Worm (Caenorhabditis elegans) whole organism, young adult: ENCODE measurements around the gene Y110A2AL.1.

ENCODE experiments used
- B0019.2 ChIP-seq: fragments of 200-800 bp; sonication (Bioruptor generic); conservative IDR thresholded peaks from 2 replicates; pipeline ENCODE4 v1.3.6; 2022; ENCODE audit warnings: missing genetic modification reagents, missing genetic modification characterization, missing compliant biosample characterization
- Y79H2A.3 ChIP-seq: fragments of 200-800 bp; sonication (Bioruptor generic); conservative IDR thresholded peaks from 2 replicates; pipeline ENCODE4 v1.3.6; 2022; ENCODE audit warnings: missing genetic modification reagents, missing genetic modification characterization, missing compliant biosample characterization
- akir-1 ChIP-seq: fragments of 200-800 bp; sonication (Bioruptor generic); optimal IDR thresholded peaks from 2 replicates; lab custom pipeline; 2018; ENCODE audit warnings: mild to moderate bottlenecking, missing genetic modification characterization, moderate library complexity, missing compliant biosample characterization
- ama-1 ChIP-seq, 3 experiments: fragments of 150-350 bp in 1 of 3; sonication (generic microtip) in 2 of 3; optimal IDR thresholded peaks; 2 replicates each; lab custom pipeline; 2014 to 2018; ENCODE audit warnings: missing biosample characterization in 2 of 3, missing genetic modification characterization in 2 of 3, missing genetic modification reagents in 2 of 3
- bed-1 ChIP-seq: fragments of 200-800 bp; sonication (Bioruptor generic); IDR thresholded peaks from 2 replicates; pipeline ENCODE4 v1.3.6; 2022; ENCODE audit warnings: missing genetic modification reagents, missing genetic modification characterization, missing compliant biosample characterization
- mel-28 ChIP-seq: sonication (generic microtip); optimal IDR thresholded peaks from 2 replicates; lab custom pipeline; 2016; ENCODE audit warnings: borderline replicate concordance, mild to moderate bottlenecking, missing genetic modification characterization, missing compliant biosample characterization
- nhr-120 ChIP-seq: fragments of 200-800 bp; sonication (Bioruptor generic); IDR thresholded peaks from 2 replicates; pipeline ENCODE4 v1.3.6; 2022; ENCODE audit warnings: missing genetic modification characterization, missing compliant biosample characterization
- unc-62 ChIP-seq: fragments of 150-350 bp; optimal IDR thresholded peaks from 2 replicates; lab custom pipeline; 2014; ENCODE audit warnings: missing biosample characterization, missing genetic modification reagents, missing genetic modification characterization
- zim-3 ChIP-seq: sonication (generic microtip); optimal IDR thresholded peaks from 2 replicates; lab custom pipeline; 2017; ENCODE audit warnings: mild to moderate bottlenecking, missing genetic modification characterization, moderate library complexity, missing compliant biosample characterization

DNA sequence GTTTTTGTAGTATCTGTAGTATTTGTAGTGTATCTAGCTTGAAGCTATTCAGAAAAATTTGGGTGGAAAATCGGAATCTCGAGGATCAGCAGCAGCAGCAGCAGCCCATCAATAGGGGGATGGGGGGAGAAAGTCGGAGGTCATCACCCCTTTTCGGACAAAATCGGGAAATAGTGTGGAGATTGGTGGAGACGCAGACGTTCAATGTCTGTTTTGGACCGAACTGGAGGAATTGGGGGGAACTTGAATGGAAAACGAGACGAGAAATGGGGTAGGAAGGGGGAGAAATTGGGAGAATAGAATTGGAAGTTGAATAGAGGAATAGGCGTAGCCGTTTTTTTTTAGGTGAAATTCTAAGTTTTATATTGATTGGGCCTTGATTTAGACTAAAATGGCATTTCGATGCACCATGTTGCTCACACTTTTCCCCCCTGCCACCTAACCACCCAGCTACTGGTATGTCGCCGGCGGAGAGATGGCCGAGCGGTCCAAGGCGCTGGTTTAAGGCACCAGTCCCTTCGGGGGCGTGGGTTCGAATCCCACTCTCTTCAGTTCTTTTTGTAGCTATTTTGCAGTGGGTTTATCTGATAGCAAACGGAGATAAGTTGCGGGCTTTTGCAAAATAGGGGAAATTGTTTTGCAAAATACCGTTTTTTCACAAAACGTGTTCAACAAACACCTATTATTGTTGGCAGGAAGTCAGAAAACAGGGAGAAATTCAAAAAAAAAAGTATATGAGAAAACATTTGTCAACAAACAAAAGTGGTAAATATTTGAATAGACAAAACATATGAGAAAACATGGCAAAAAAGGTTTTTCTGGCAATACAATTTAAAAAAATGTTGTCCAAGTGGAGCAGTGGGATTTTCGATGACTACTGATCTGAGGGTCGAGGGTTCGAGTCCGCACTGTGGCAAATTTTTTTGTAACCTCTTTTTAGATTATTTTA lies 14.8 kb upstream of the Y110A2AL.1 start:
- TF ChIP-seq zim-3 = no peak
- TF ChIP-seq B0019.2 (GFP tag; lab: Robert Waterston, UW) = no peak
- peak; percentile 59; the same call in 1 of the 2 replicates for TF ChIP-seq Y79H2A.3 (GFP tag; lab: Robert Waterston, UW)
- no peak for TF ChIP-seq unc-62
- no peak for TF ChIP-seq akir-1
- TF ChIP-seq ama-1 (optimal IDR thresholded peaks at IDR 0.05; lab: Kevin White, UChicago) = no peak
- peak in 1 of 2 experiments; percentile 53 for TF ChIP-seq ama-1 (GFP tag; optimal IDR thresholded peaks at IDR 0.05; lab: Kevin White, UChicago)
- TF ChIP-seq bed-1 = no peak
- no peak for TF ChIP-seq nhr-120 (GFP tag; lab: Robert Waterston, UW)
- no peak for TF ChIP-seq mel-28
